Worm (Caenorhabditis elegans): Measurements from ENCODE around the gene egl-44.

ce11 chrII:5902139-5902538, 26.5 kb upstream of the egl-44 start:
- TF ChIP-seq zag-1 (tag; optimal IDR thresholded peaks at IDR 0.05), result no peak
- no peak for TF ChIP-seq nhr-76 (tag; optimal IDR thresholded peaks at IDR 0.05)
- TF ChIP-seq nhr-23 (tag; optimal IDR thresholded peaks at IDR 0.05), result no peak
- TF ChIP-seq lin-39 (tag; optimal IDR thresholded peaks at IDR 0.05), result no peak
- TF ChIP-seq snpc-4 (tag; optimal IDR thresholded peaks at IDR 0.05), result no peak
- TF ChIP-seq fkh-2 (tag; optimal IDR thresholded peaks at IDR 0.05), result no peak
- no peak for TF ChIP-seq nhr-25 (tag; optimal IDR thresholded peaks at IDR 0.05)
